Fruit fly (Drosophila melanogaster): ENCODE data around the gene CG8032.
A peak's percentile ranks its signal among the peaks of the same experiment; 100 is the strongest.

The CG8032 gene

DNA sequence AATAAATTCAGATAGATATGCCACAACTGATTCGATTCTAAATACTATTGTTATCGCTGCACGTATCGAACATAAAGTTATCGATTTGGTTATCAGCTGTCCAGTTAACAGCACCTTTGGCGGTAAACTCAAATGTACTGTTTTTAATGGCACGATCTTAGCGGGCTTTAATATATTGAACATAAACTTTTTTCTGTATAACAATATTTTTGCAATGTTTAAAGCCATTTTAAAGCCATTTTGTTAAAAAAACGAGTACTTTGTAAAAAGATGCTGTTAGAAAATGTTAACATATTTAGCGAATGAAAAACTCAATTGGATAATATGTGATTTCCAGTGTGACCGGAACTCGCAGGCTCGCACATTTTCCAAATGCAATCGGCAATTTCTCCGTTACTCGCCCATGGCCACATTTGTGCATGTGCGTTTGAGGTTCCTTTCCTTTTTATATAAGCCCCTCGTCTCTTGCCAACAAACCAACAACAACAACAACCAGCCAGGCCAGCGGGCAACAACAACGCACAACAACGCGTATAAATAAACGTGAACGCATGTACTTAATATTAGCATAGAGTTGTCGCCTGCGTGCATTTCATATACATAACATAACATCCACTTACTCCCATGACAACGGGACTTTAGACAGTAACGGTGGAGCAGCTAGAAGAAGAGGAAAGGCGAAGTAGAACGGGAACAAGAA lies 52.1 kb downstream of the CG8032 start, which contains the start of gene TMEM216 (continued):
- TF ChIP-seq jumu (GFP tag; optimal IDR thresholded peaks at IDR 0.05) (no peak), Nf-YB (GFP tag; optimal IDR thresholded peaks at IDR 0.05) (no peak), CG6175 (GFP tag; IDR thresholded peaks at IDR 0.05) (no peak), Sin3A (optimal IDR thresholded peaks at IDR 0.05) (peak; percentile 79), CG16813 (GFP tag; IDR thresholded peaks at IDR 0.05; ENCODE audit: partially characterized antibody) (peak; percentile 49; the same call in 2 of the 3 replicates), Kr (GFP tag; optimal IDR thresholded peaks at IDR 0.05) (no peak), yki (optimal IDR thresholded peaks at IDR 0.05) (no peak), CG17186 (GFP tag; optimal IDR thresholded peaks at IDR 0.05) (peak; percentile 29), sc (optimal IDR thresholded peaks at IDR 0.05) (no peak), sc (GFP tag; optimal IDR thresholded peaks at IDR 0.05) (no peak), Hr3 (GFP tag; optimal IDR thresholded peaks at IDR 0.05) (peak; percentile 21), CG15514 (GFP tag; optimal IDR thresholded peaks at IDR 0.05) (peak; percentile 88), MESR4 (GFP tag; optimal IDR thresholded peaks at IDR 0.05) (peak; percentile 99), CG3995 (GFP tag; optimal IDR thresholded peaks at IDR 0.05) (peak; percentile 82), CG8089 (GFP tag; optimal IDR thresholded peaks at IDR 0.05) (no peak), bbx (GFP tag; IDR thresholded peaks at IDR 0.05; ENCODE audit: partially characterized antibody) (peak; percentile 66), gfzf (GFP tag; optimal IDR thresholded peaks at IDR 0.05) (peak; percentile 94), dati (GFP tag; IDR thresholded peaks at IDR 0.05) (no peak), Doc2 (GFP tag; IDR thresholded peaks at IDR 0.05) (no peak), PHDP (tag; optimal IDR thresholded peaks at IDR 0.05) (no peak), lab (GFP tag; optimal IDR thresholded peaks at IDR 0.05) (no peak), gem (tag; optimal IDR thresholded peaks at IDR 0.05) (no peak), CG13424 (tag; optimal IDR thresholded peaks at IDR 0.05) (no peak), crol (GFP tag; IDR thresholded peaks at IDR 0.05) (peak; percentile 82), CG12104 (GFP tag; optimal IDR thresholded peaks at IDR 0.05) (no peak), CG11398 (GFP tag; optimal IDR thresholded peaks at IDR 0.05) (no peak), her (GFP tag; optimal IDR thresholded peaks at IDR 0.05) (no peak), ftz-f1 (GFP tag; optimal IDR thresholded peaks at IDR 0.05) (no peak), CG8944 (GFP tag; optimal IDR thresholded peaks at IDR 0.05) (no peak), hb (GFP tag; IDR thresholded peaks at IDR 0.05; ENCODE audit: partially characterized antibody) (no peak), Dip3 (GFP tag; optimal IDR thresholded peaks at IDR 0.05) (no peak), sr (GFP tag; IDR thresholded peaks at IDR 0.05) (no peak), Sox102F (GFP tag; optimal IDR thresholded peaks at IDR 0.05) (no peak), CG10654 (GFP tag; optimal IDR thresholded peaks at IDR 0.05) (no peak), vvl (GFP tag; IDR thresholded peaks at IDR 0.05) (peak; percentile 64; the same call in 1 of the 2 replicates), cad (GFP tag; optimal IDR thresholded peaks at IDR 0.05) (no peak), CG34224 (GFP tag; IDR thresholded peaks at IDR 0.05; ENCODE audit: partially characterized antibody) (peak; percentile 60; the same call in 1 of the 3 replicates), Antp (GFP tag; optimal IDR thresholded peaks at IDR 0.05) (no peak), CG16779 (GFP tag; IDR thresholded peaks at IDR 0.05) (no peak), CG6813 (GFP tag; optimal IDR thresholded peaks at IDR 0.05) (no peak), tx (GFP tag; optimal IDR thresholded peaks at IDR 0.05) (no peak), CG9437 (GFP tag; optimal IDR thresholded peaks at IDR 0.05) (no peak), CG2120 (GFP tag; optimal IDR thresholded peaks at IDR 0.05) (no peak), H2.0 (GFP tag; IDR thresholded peaks at IDR 0.05) (no peak), CG12299 (tag; optimal IDR thresholded peaks at IDR 0.05) (no peak), chinmo (GFP tag; IDR thresholded peaks at IDR 0.05; ENCODE audit: partially characterized antibody) (peak; percentile 84; the same call in 1 of the 4 replicates), CG31224 (GFP tag; IDR thresholded peaks at IDR 0.05) (no peak), tgo (GFP tag; IDR thresholded peaks at IDR 0.05) (no peak), lbe (GFP tag; optimal IDR thresholded peaks at IDR 0.05) (peak; percentile 11), grn (GFP tag; optimal IDR thresholded peaks at IDR 0.05) (no peak), Ssrp (tag; optimal IDR thresholded peaks at IDR 0.05) (no peak)
